Fruit fly (Drosophila melanogaster) whole organism, prepupa: ENCODE measurements around the gene CG6178.

Experiments used
- Blimp-1 ChIP-seq: fragments of 200-800 bp; sonication (Bioruptor generic); optimal IDR thresholded peaks from 3 replicates; lab custom pipeline; 2017; ENCODE audit warnings: missing biosample characterization, missing genetic modification characterization, mild to moderate bottlenecking, moderate library complexity, missing genetic modification reagents
- CG10631 ChIP-seq: fragments of 200-800 bp; sonication (Bioruptor generic); optimal IDR thresholded peaks from 2 replicates; lab custom pipeline; 2016; ENCODE audit warnings: missing biosample characterization, missing genetic modification characterization
- CG10669 ChIP-seq: fragments of 200-800 bp; sonication (Bioruptor generic); optimal IDR thresholded peaks from 3 replicates; lab custom pipeline; 2018; ENCODE audit warnings: missing biosample characterization, mild to moderate bottlenecking, missing genetic modification characterization, moderate library complexity
- CG11762 ChIP-seq: fragments of 200-800 bp; sonication (Bioruptor generic); optimal IDR thresholded peaks from 3 replicates; lab custom pipeline; 2016; ENCODE audit warnings: missing biosample characterization, missing genetic modification characterization; ENCODE audit not compliant: insufficient read depth
- CG15336 ChIP-seq: fragments of 200-800 bp; sonication (Bioruptor generic); IDR thresholded peaks from 2 replicates; pipeline ENCODE4 v1.3.6; 2022; ENCODE audit warnings: missing biosample characterization, missing genetic modification characterization
- CG1621 ChIP-seq: fragments of 200-800 bp; sonication (Bioruptor generic); optimal IDR thresholded peaks from 3 replicates; lab custom pipeline; 2018; ENCODE audit warnings: missing biosample characterization, mild to moderate bottlenecking, missing genetic modification characterization
- CG16779 ChIP-seq: fragments of 200-800 bp; sonication (Bioruptor generic); optimal IDR thresholded peaks from 3 replicates; lab custom pipeline; 2017; ENCODE audit warnings: missing biosample characterization, mild to moderate bottlenecking, missing genetic modification characterization
- CG3032 ChIP-seq: fragments of 200-800 bp; optimal IDR thresholded peaks from 2 replicates; lab custom pipeline; 2019; ENCODE audit warnings: missing biosample characterization, mild to moderate bottlenecking, missing genetic modification characterization, moderate library complexity
- CG31627 ChIP-seq: fragments of 200-800 bp; sonication (Bioruptor generic); optimal IDR thresholded peaks from 3 replicates; lab custom pipeline; 2016; ENCODE audit warnings: missing biosample characterization, missing genetic modification characterization
- CG32006 ChIP-seq: fragments of 200-800 bp; sonication (Bioruptor generic); optimal IDR thresholded peaks from 3 replicates; lab custom pipeline; 2017; ENCODE audit warnings: missing biosample characterization, mild to moderate bottlenecking, missing genetic modification characterization
- CG34406 ChIP-seq: fragments of 200-800 bp; sonication (Bioruptor generic); optimal IDR thresholded peaks from 3 replicates; lab custom pipeline; 2016; ENCODE audit warnings: missing biosample characterization, missing genetic modification characterization
- CG6163 ChIP-seq: fragments of 200-800 bp; sonication (Bioruptor generic); IDR thresholded peaks from 3 replicates; pipeline ENCODE4 v1.3.6; 2022; ENCODE audit warnings: missing biosample characterization, missing genetic modification characterization
- CG6276 ChIP-seq: fragments of 200-800 bp; sonication (Bioruptor generic); optimal IDR thresholded peaks from 2 replicates; lab custom pipeline; 2017; ENCODE audit warnings: missing biosample characterization, mild to moderate bottlenecking, missing genetic modification characterization
- CG6808 ChIP-seq: fragments of 200-800 bp; sonication (Bioruptor generic); optimal IDR thresholded peaks from 3 replicates; lab custom pipeline; 2017; ENCODE audit warnings: missing biosample characterization, missing genetic modification characterization, mild to moderate bottlenecking, moderate library complexity, missing genetic modification reagents
- CG6854 ChIP-seq: fragments of 200-800 bp; sonication (Bioruptor generic); optimal IDR thresholded peaks from 2 replicates; lab custom pipeline; 2017; ENCODE audit warnings: missing biosample characterization, mild to moderate bottlenecking, missing genetic modification characterization
- CG8119 ChIP-seq: fragments of 200-800 bp; sonication (Bioruptor generic); IDR thresholded peaks from 3 replicates; pipeline ENCODE4 v1.3.6; 2022; ENCODE audit warnings: missing biosample characterization, missing genetic modification characterization
- CG8319 ChIP-seq: fragments of 200-800 bp; sonication (Bioruptor generic); optimal IDR thresholded peaks from 3 replicates; lab custom pipeline; 2016; ENCODE audit warnings: missing biosample characterization, missing genetic modification characterization
- CG8632 ChIP-seq: fragments of 200-800 bp; sonication (Bioruptor generic); optimal IDR thresholded peaks from 3 replicates; lab custom pipeline; 2016; ENCODE audit warnings: missing biosample characterization, missing genetic modification characterization
- CG9139 ChIP-seq: fragments of 200-800 bp; sonication (Bioruptor generic); optimal IDR thresholded peaks from 3 replicates; lab custom pipeline; 2017; ENCODE audit warnings: missing biosample characterization, mild to moderate bottlenecking, missing genetic modification characterization
- Eip75B ChIP-seq: fragments of 200-800 bp; sonication (Bioruptor generic); optimal IDR thresholded peaks from 3 replicates; lab custom pipeline; 2016; ENCODE audit warnings: missing biosample characterization, missing genetic modification characterization
- Ets21C ChIP-seq: fragments of 200-800 bp; sonication (Bioruptor generic); optimal IDR thresholded peaks from 3 replicates; lab custom pipeline; 2016; ENCODE audit warnings: missing biosample characterization, missing genetic modification characterization
- Ets96B ChIP-seq: fragments of 200-800 bp; optimal IDR thresholded peaks from 2 replicates; lab custom pipeline; 2019; ENCODE audit warnings: missing biosample characterization, mild to moderate bottlenecking, missing genetic modification characterization, moderate library complexity
- Gug ChIP-seq: fragments of 200-800 bp; sonication (Bioruptor generic); IDR thresholded peaks from 2 replicates; pipeline ENCODE4 v1.3.6; 2022; ENCODE audit warnings: missing biosample characterization, missing genetic modification characterization
- Hr39 ChIP-seq: fragments of 200-800 bp; sonication (Bioruptor generic); optimal IDR thresholded peaks from 2 replicates; lab custom pipeline; 2016; ENCODE audit warnings: missing biosample characterization, missing genetic modification characterization
- Lpt ChIP-seq: fragments of 200-800 bp; sonication (Bioruptor generic); optimal IDR thresholded peaks from 3 replicates; lab custom pipeline; 2016; ENCODE audit warnings: missing biosample characterization, missing genetic modification characterization
- Met ChIP-seq: fragments of 200-800 bp; sonication (Bioruptor generic); optimal IDR thresholded peaks from 3 replicates; lab custom pipeline; 2016; ENCODE audit warnings: missing biosample characterization, missing genetic modification characterization
- OdsH ChIP-seq: fragments of 200-800 bp; sonication (Bioruptor generic); optimal IDR thresholded peaks from 3 replicates; lab custom pipeline; 2016; ENCODE audit warnings: missing biosample characterization, missing genetic modification characterization
- Smox ChIP-seq: fragments of 200-800 bp; sonication (Bioruptor generic); optimal IDR thresholded peaks from 3 replicates; lab custom pipeline; 2016; ENCODE audit warnings: missing biosample characterization, missing genetic modification characterization
- Sox102F ChIP-seq: fragments of 200-800 bp; sonication (Bioruptor generic); optimal IDR thresholded peaks from 2 replicates; lab custom pipeline; 2016; ENCODE audit warnings: missing biosample characterization, mild to moderate bottlenecking, missing genetic modification characterization
- Sox14 ChIP-seq: fragments of 200-800 bp; sonication (Bioruptor generic); optimal IDR thresholded peaks from 3 replicates; lab custom pipeline; 2016; ENCODE audit warnings: missing biosample characterization, missing genetic modification characterization
- Sox15 ChIP-seq: fragments of 200-800 bp; sonication (Bioruptor generic); optimal IDR thresholded peaks from 3 replicates; lab custom pipeline; 2016; ENCODE audit warnings: missing biosample characterization, missing genetic modification characterization
- achi ChIP-seq: fragments of 200-800 bp; sonication (Bioruptor generic); optimal IDR thresholded peaks from 3 replicates; lab custom pipeline; 2016; ENCODE audit warnings: missing biosample characterization, missing genetic modification characterization
- acj6 ChIP-seq: fragments of 200-800 bp; sonication (Bioruptor generic); optimal IDR thresholded peaks from 3 replicates; lab custom pipeline; 2016; ENCODE audit warnings: missing biosample characterization, missing genetic modification characterization
- cyc ChIP-seq: fragments of 200-800 bp; sonication (Bioruptor generic); optimal IDR thresholded peaks from 3 replicates; lab custom pipeline; 2016; ENCODE audit warnings: missing biosample characterization, missing genetic modification characterization
- eg ChIP-seq: fragments of 200-800 bp; sonication (Bioruptor generic); IDR thresholded peaks from 3 replicates; pipeline ENCODE4 v1.3.6; 2022; ENCODE audit warnings: missing biosample characterization, missing genetic modification characterization
- esn ChIP-seq: fragments of 200-800 bp; sonication (Bioruptor generic); optimal IDR thresholded peaks from 2 replicates; lab custom pipeline; 2016; ENCODE audit warnings: missing biosample characterization, mild to moderate bottlenecking, missing genetic modification characterization, moderate library complexity
- fd59A ChIP-seq: fragments of 200-800 bp; sonication (Bioruptor generic); optimal IDR thresholded peaks from 2 replicates; lab custom pipeline; 2017; ENCODE audit warnings: missing biosample characterization, mild to moderate bottlenecking, missing genetic modification characterization, missing genetic modification reagents
- fd85E ChIP-seq: fragments of 200-800 bp; sonication (Bioruptor generic); optimal IDR thresholded peaks from 3 replicates; lab custom pipeline; 2016; ENCODE audit warnings: missing biosample characterization, missing genetic modification characterization
- fkh ChIP-seq: fragments of 200-800 bp; sonication (Bioruptor generic); optimal IDR thresholded peaks from 3 replicates; lab custom pipeline; 2017; ENCODE audit warnings: missing biosample characterization, mild to moderate bottlenecking, missing genetic modification characterization, moderate library complexity
- lz ChIP-seq: fragments of 200-800 bp; sonication (Bioruptor generic); optimal IDR thresholded peaks from 3 replicates; lab custom pipeline; 2016; ENCODE audit warnings: missing biosample characterization, missing genetic modification characterization
- net ChIP-seq: fragments of 200-800 bp; sonication (Bioruptor generic); optimal IDR thresholded peaks from 3 replicates; lab custom pipeline; 2016; ENCODE audit warnings: missing biosample characterization, missing genetic modification characterization
- pdm3 ChIP-seq: fragments of 200-800 bp; sonication (Bioruptor generic); optimal IDR thresholded peaks from 3 replicates; lab custom pipeline; 2016; ENCODE audit warnings: missing biosample characterization, missing genetic modification characterization
- spab ChIP-seq: fragments of 200-800 bp; sonication (Bioruptor generic); optimal IDR thresholded peaks from 2 replicates; lab custom pipeline; 2017; ENCODE audit warnings: missing biosample characterization, mild to moderate bottlenecking, missing genetic modification characterization, missing genetic modification reagents
- ss ChIP-seq, 2 experiments: fragments of 200-800 bp; sonication (Bioruptor generic); optimal IDR thresholded peaks; 2 replicates in 1 of 2; 3 replicates in 1 of 2; lab custom pipeline; 2017 to 2018; ENCODE audit warnings: mild to moderate bottlenecking in 2 of 2, missing biosample characterization in 2 of 2, missing genetic modification characterization in 2 of 2, moderate library complexity in 1 of 2
- topi ChIP-seq: fragments of 200-800 bp; sonication (Bioruptor generic); optimal IDR thresholded peaks from 3 replicates; lab custom pipeline; 2016; ENCODE audit warnings: missing biosample characterization, missing genetic modification characterization

The CG6178 gene

DNA sequence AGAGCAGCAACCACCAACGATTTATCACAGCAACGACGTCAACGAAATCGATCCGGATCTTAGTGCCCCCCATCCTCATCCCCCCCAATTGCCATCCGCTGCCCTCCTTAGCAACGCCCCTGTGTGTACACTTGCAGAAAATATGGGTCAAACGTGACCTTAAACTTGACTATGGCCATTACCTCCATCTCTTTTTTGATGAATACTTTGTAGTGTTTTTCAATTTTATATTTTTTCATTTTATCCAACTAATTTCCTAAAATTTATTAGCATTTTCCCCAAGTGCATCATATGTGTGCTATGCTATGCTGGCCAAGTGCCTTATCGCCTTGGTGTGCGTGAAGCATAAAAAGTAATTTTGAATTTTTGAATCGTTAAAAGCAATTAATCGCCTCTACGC is 9.2 kb upstream of the CG6178 start (continued):
- TF ChIP-seq spab (GFP tag; lab: Kevin White, UChicago) (peak; percentile 87), Gug (GFP tag; lab: Robert Waterston, UW) (peak; percentile 61), CG8632 (GFP tag; lab: Kevin White, UChicago) (peak; percentile 79), Sox15 (GFP tag; lab: Kevin White, UChicago) (peak; percentile 76), fd59A (GFP tag; lab: Kevin White, UChicago) (peak; percentile 86), pdm3 (GFP tag; lab: Kevin White, UChicago) (peak; percentile 85), CG6808 (peak; percentile 89), CG8119 (GFP tag; lab: Robert Waterston, UW) (peak; percentile 79), Lpt (GFP tag; lab: Kevin White, UChicago) (peak; percentile 69), Hr39 (peak; percentile 83), Met (GFP tag; lab: Kevin White, UChicago) (peak; percentile 85), achi (peak; percentile 85), CG34406 (peak; percentile 77), CG6854 (GFP tag; lab: Kevin White, UChicago) (peak; percentile 21)

DNA sequence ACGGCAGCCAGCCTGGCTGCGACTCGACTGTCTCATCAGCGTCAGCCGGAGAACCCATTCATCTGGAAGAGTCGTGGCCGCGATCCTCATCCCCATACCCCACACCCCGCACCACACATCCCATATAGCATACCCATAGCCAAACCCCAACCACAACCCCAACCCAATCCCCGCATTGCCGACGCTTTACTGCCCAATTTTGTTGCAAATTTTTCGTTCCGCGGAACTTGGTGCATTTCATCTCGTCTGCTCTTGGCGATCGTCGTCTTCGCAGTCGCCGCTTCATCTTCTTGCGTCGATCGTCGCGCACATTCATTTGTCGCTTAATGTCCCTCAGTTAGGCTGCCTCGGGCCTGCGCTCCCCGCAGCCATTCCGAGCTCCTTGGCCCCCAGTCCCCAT is 8.8 kb upstream of the CG6178 start:
- TF ChIP-seq Sox15 (GFP tag; lab: Kevin White, UChicago) (no peak), CG16779 (tag; lab: Kevin White, UChicago) (no peak), acj6 (no peak)

DNA sequence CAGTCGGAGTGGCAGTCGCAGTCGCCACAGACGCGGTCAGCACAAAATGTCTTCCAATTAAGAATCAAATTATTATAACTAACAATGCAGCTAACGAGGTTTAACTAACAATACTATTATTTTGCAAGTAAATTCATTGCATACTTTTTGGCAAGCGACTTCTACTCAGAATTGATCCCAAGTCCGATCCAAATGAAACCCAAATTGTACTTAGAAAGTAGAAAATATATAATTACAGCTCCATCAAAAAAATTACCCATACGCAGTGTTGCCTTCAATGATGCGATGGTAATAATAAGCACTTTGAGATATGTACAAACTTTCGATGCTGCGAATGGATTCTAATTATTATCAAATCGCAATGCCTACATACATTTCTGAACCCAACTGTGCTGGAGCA is 8.4 kb upstream of the CG6178 start:
- TF ChIP-seq OdsH (GFP tag; lab: Kevin White, UChicago) (peak; percentile 57), CG6808 (peak; percentile 68), fkh (GFP tag; lab: Kevin White, UChicago) (no peak), fd85E (GFP tag; lab: Kevin White, UChicago) (no peak), Smox (GFP tag; lab: Kevin White, UChicago) (peak; percentile 34), CG6163 (0 out of 3 replicates have a peak, but pooled peaks have one; percentile 22), esn (GFP tag; lab: Kevin White, UChicago) (peak; percentile 59), CG1621 (no peak), lz (peak; percentile 51), CG31627 (GFP tag; lab: Kevin White, UChicago) (peak; percentile 45), CG9139 (GFP tag; lab: Kevin White, UChicago) (peak; percentile 29), CG10669 (peak; percentile 46), eg (GFP tag; lab: Robert Waterston, UW) (0 out of 3 replicates have a peak, but pooled peaks have one; percentile 8), achi (peak; percentile 50), Ets96B (tag; lab: Kevin White, UChicago) (peak; percentile 58), CG32006 (GFP tag; lab: Kevin White, UChicago) (peak; percentile 75), Blimp-1 (GFP tag; lab: Kevin White, UChicago) (no peak), topi (peak; percentile 48), CG3032 (tag; lab: Kevin White, UChicago) (peak; percentile 69), CG8119 (GFP tag; lab: Robert Waterston, UW) (peak; percentile 64; the same call in 2 of the 3 replicates), ss (GFP tag; optimal IDR thresholded peaks at IDR 0.05; lab: Kevin White, UChicago) (peak; percentile 36 to 52), fd59A (GFP tag; lab: Kevin White, UChicago) (peak; percentile 61), CG6276 (peak; percentile 60), CG34406 (peak; percentile 10), Ets21C (GFP tag; lab: Kevin White, UChicago) (no peak), CG11762 (GFP tag; lab: Kevin White, UChicago) (peak; percentile 22), CG8632 (GFP tag; lab: Kevin White, UChicago) (peak; percentile 45), Lpt (GFP tag; lab: Kevin White, UChicago) (no peak), Sox102F (GFP tag; lab: Kevin White, UChicago) (no peak), Eip75B (GFP tag; lab: Kevin White, UChicago) (peak; percentile 56), CG8319 (GFP tag; lab: Kevin White, UChicago) (no peak), net (GFP tag; lab: Kevin White, UChicago) (peak; percentile 23), CG6854 (GFP tag; lab: Kevin White, UChicago) (no peak), Sox14 (GFP tag; lab: Kevin White, UChicago) (peak; percentile 68), CG15336 (GFP tag; lab: Robert Waterston, UW) (peak; percentile 36), spab (GFP tag; lab: Kevin White, UChicago) (peak; percentile 67), CG10631 (GFP tag; lab: Kevin White, UChicago) (peak; percentile 61), pdm3 (GFP tag; lab: Kevin White, UChicago) (peak; percentile 49), Met (GFP tag; lab: Kevin White, UChicago) (peak; percentile 43), cyc (GFP tag; lab: Kevin White, UChicago) (peak; percentile 20), CG16779 (tag; lab: Kevin White, UChicago) (no peak), Gug (GFP tag; lab: Robert Waterston, UW) (no peak)
